Worm (Caenorhabditis elegans) whole organism, mixed stage, embryonic: ENCODE measurements around the gene nuo-3.

ENCODE experiments used
- M03D4.4 ChIP-seq: sonication (generic microtip); optimal IDR thresholded peaks from 2 replicates; lab custom pipeline; 2017; ENCODE audit warnings: mild to moderate bottlenecking, missing genetic modification characterization, missing compliant biosample characterization
- bed-3 ChIP-seq: fragments of 200-800 bp; sonication (Bioruptor generic); optimal IDR thresholded peaks from 3 replicates; lab custom pipeline; 2018; ENCODE audit warnings: mild to moderate bottlenecking, missing genetic modification characterization, moderate library complexity, missing compliant biosample characterization
- blmp-1 ChIP-seq: fragments of 150-350 bp; optimal IDR thresholded peaks from 2 replicates; lab custom pipeline; 2014; ENCODE audit warnings: missing biosample characterization, missing genetic modification characterization
- ceh-39 ChIP-seq: fragments of 150-350 bp; optimal IDR thresholded peaks from 2 replicates; lab custom pipeline; 2014; ENCODE audit warnings: missing biosample characterization, missing genetic modification characterization
- ceh-43 ChIP-seq: fragments of 200-800 bp; sonication (Bioruptor generic); optimal IDR thresholded peaks from 2 replicates; lab custom pipeline; 2018; ENCODE audit warnings: mild to moderate bottlenecking, missing genetic modification characterization, moderate library complexity, missing compliant biosample characterization
- ceh-83 ChIP-seq: fragments of 200-800 bp; sonication (Bioruptor generic); optimal IDR thresholded peaks from 2 replicates; lab custom pipeline; 2018; ENCODE audit warnings: mild to moderate bottlenecking, missing genetic modification characterization, missing compliant biosample characterization
- ces-1 ChIP-seq: fragments of 150-350 bp; optimal IDR thresholded peaks from 2 replicates; lab custom pipeline; 2014; ENCODE audit warnings: missing biosample characterization, missing genetic modification reagents, missing genetic modification characterization
- cnd-1 ChIP-seq: fragments of 200-800 bp; sonication (Bioruptor generic); optimal IDR thresholded peaks from 2 replicates; lab custom pipeline; 2018; ENCODE audit warnings: mild to moderate bottlenecking, missing genetic modification characterization, missing compliant biosample characterization
- drap-1 ChIP-seq: fragments of 200-800 bp; sonication (Bioruptor generic); optimal IDR thresholded peaks from 3 replicates; lab custom pipeline; 2018; ENCODE audit warnings: mild to moderate bottlenecking, missing genetic modification characterization, missing compliant biosample characterization
- elt-1 ChIP-seq: sonication (generic microtip); optimal IDR thresholded peaks from 2 replicates; lab custom pipeline; 2017; ENCODE audit warnings: missing genetic modification characterization, mild to moderate bottlenecking, missing compliant biosample characterization, antibody characterized with exemption, moderate library complexity, borderline replicate concordance; ENCODE audit not compliant: insufficient read depth
- elt-3 ChIP-seq: fragments of 150-350 bp; optimal IDR thresholded peaks from 2 replicates; lab custom pipeline; 2014; ENCODE audit warnings: missing biosample characterization, missing genetic modification characterization
- flh-1 ChIP-seq: fragments of 200-800 bp; sonication (Bioruptor generic); optimal IDR thresholded peaks from 2 replicates; lab custom pipeline; 2018; ENCODE audit warnings: mild to moderate bottlenecking, missing genetic modification characterization, moderate library complexity, missing compliant biosample characterization
- ham-2 ChIP-seq: fragments of 200-800 bp; sonication (Bioruptor generic); optimal IDR thresholded peaks from 2 replicates; lab custom pipeline; 2018; ENCODE audit warnings: mild to moderate bottlenecking, missing genetic modification characterization, missing compliant biosample characterization
- hlh-1 ChIP-seq: fragments of 150-350 bp; optimal IDR thresholded peaks from 2 replicates; lab custom pipeline; 2014; ENCODE audit warnings: missing biosample characterization, missing genetic modification reagents, missing genetic modification characterization
- lin-13 ChIP-seq: fragments of 150-350 bp; optimal IDR thresholded peaks from 2 replicates; lab custom pipeline; 2014; ENCODE audit warnings: missing biosample characterization, missing genetic modification characterization
- lin-32 ChIP-seq: fragments of 200-800 bp; sonication (Bioruptor generic); optimal IDR thresholded peaks from 2 replicates; lab custom pipeline; 2018; ENCODE audit warnings: mild to moderate bottlenecking, missing genetic modification characterization, missing compliant biosample characterization
- lsy-2 ChIP-seq: fragments of 150-350 bp; optimal IDR thresholded peaks from 2 replicates; lab custom pipeline; 2014; ENCODE audit warnings: missing biosample characterization, missing genetic modification characterization
- mab-5 ChIP-seq: fragments of 150-350 bp; optimal IDR thresholded peaks from 2 replicates; lab custom pipeline; 2014; ENCODE audit warnings: missing biosample characterization, missing genetic modification characterization
- mep-1 ChIP-seq: fragments of 150-350 bp; optimal IDR thresholded peaks from 2 replicates; lab custom pipeline; 2017; ENCODE audit warnings: missing biosample characterization, missing genetic modification reagents, missing genetic modification characterization, inconsistent platforms
- mls-2 ChIP-seq: sonication (generic microtip); optimal IDR thresholded peaks from 2 replicates; lab custom pipeline; 2016; ENCODE audit warnings: mild to moderate bottlenecking, missing genetic modification characterization, moderate library complexity, missing compliant biosample characterization
- nhr-12 ChIP-seq: fragments of 150-350 bp; optimal IDR thresholded peaks from 2 replicates; lab custom pipeline; 2014; ENCODE audit warnings: missing biosample characterization, missing genetic modification characterization
- nhr-2 ChIP-seq: fragments of 150-350 bp; optimal IDR thresholded peaks from 2 replicates; lab custom pipeline; 2014; ENCODE audit warnings: missing biosample characterization, missing genetic modification characterization
- nhr-237 ChIP-seq: fragments of 150-350 bp; optimal IDR thresholded peaks from 2 replicates; lab custom pipeline; 2014; ENCODE audit warnings: missing biosample characterization, missing genetic modification characterization
- nhr-28 ChIP-seq: fragments of 150-350 bp; optimal IDR thresholded peaks from 2 replicates; lab custom pipeline; 2014; ENCODE audit warnings: missing biosample characterization, missing genetic modification characterization
- nhr-76 ChIP-seq: sonication (generic microtip); optimal IDR thresholded peaks from 2 replicates; lab custom pipeline; 2017; ENCODE audit warnings: missing biosample characterization, missing genetic modification characterization
- pha-4 ChIP-seq: fragments of 150-350 bp; optimal IDR thresholded peaks from 2 replicates; lab custom pipeline; 2018; ENCODE audit warnings: missing biosample characterization, missing genetic modification reagents, missing genetic modification characterization
- sem-2 ChIP-seq: fragments of 200-800 bp; sonication (Bioruptor generic); optimal IDR thresholded peaks from 2 replicates; lab custom pipeline; 2018; ENCODE audit warnings: mild to moderate bottlenecking, missing genetic modification characterization, missing compliant biosample characterization
- snpc-4 ChIP-seq: fragments of 150-350 bp; optimal IDR thresholded peaks from 2 replicates; lab custom pipeline; 2014; ENCODE audit warnings: missing biosample characterization, missing genetic modification characterization
- sptf-1 ChIP-seq: sonication (generic microtip); optimal IDR thresholded peaks from 2 replicates; lab custom pipeline; 2017; ENCODE audit warnings: mild to moderate bottlenecking, missing genetic modification characterization, moderate library complexity, missing compliant biosample characterization
- tbx-8 ChIP-seq: fragments of 200-800 bp; sonication (Bioruptor generic); optimal IDR thresholded peaks from 2 replicates; lab custom pipeline; 2018; ENCODE audit warnings: mild to moderate bottlenecking, missing genetic modification characterization, moderate library complexity, missing compliant biosample characterization
- unc-120 ChIP-seq: sonication (generic microtip); optimal IDR thresholded peaks from 2 replicates; lab custom pipeline; 2017; ENCODE audit warnings: missing genetic modification characterization, missing compliant biosample characterization; ENCODE audit not compliant: poor library complexity, severe bottlenecking
- unc-39 ChIP-seq: fragments of 150-350 bp; optimal IDR thresholded peaks from 2 replicates; lab custom pipeline; 2014; ENCODE audit warnings: missing biosample characterization, missing genetic modification characterization
- unc-62 ChIP-seq: fragments of 150-350 bp; optimal IDR thresholded peaks from 2 replicates; lab custom pipeline; 2014; ENCODE audit warnings: missing biosample characterization, missing genetic modification reagents, missing genetic modification characterization
- zip-8 ChIP-seq: fragments of 150-350 bp; optimal IDR thresholded peaks from 2 replicates; lab custom pipeline; 2014; ENCODE audit warnings: missing biosample characterization, missing genetic modification characterization
- ztf-11 ChIP-seq: fragments of 150-350 bp; optimal IDR thresholded peaks from 2 replicates; lab custom pipeline; 2014; ENCODE audit warnings: missing biosample characterization, missing genetic modification characterization

Gene nuo-3

DNA sequence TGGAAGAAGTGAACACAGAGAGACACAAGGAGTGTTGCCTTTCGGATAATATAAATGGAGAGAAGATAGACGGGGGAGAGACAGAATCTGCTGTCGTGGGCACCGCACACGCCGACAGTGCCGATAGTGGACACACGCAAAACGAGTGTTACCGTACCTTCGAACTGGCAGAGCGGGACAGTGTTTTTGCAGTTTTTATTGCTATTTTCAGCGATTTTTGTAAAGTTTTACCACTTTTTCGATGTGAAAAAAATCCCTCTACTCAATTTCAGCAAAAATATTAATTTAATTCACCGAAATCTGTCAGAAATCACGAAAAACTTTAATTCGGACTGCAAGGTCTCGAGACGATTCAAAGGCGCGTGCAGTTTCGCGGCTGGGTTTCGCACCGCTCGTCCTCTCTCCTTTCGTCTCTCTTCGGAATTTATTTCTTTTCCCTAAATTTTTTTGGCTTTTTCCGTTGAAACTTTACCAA lies 27.6 kb upstream of the nuo-3 start, which contains the start of gene sec-61.A:
Gene sec-61.A (minus strand): TSS at position 387 of the 475 bp plus-strand sequence.
- TF ChIP-seq sem-2 (GFP tag; lab: Kevin White, UChicago) (no peak), elt-1 (tag; lab: Kevin White, UChicago) (no peak), mls-2 (tag; lab: Kevin White, UChicago) (no peak), nhr-12 (tag; lab: Kevin White, UChicago) (no peak), drap-1 (GFP tag; lab: Kevin White, UChicago) (peak; percentile 41), elt-3 (tag; lab: Kevin White, UChicago) (no peak), bed-3 (GFP tag; lab: Kevin White, UChicago) (no peak), mep-1 (tag; lab: Kevin White, UChicago) (peak; percentile 35), ztf-11 (no peak), lin-32 (GFP tag; lab: Kevin White, UChicago) (no peak), pha-4 (no peak), ces-1 (GFP tag; lab: Kevin White, UChicago) (peak; percentile 64), ceh-83 (GFP tag; lab: Kevin White, UChicago) (peak; percentile 35), nhr-28 (tag; lab: Kevin White, UChicago) (no peak), nhr-2 (no peak), unc-62 (GFP tag; lab: Kevin White, UChicago) (no peak), zip-8 (no peak), flh-1 (GFP tag; lab: Kevin White, UChicago) (no peak), lin-13 (tag; lab: Kevin White, UChicago) (peak; percentile 68), ham-2 (GFP tag; lab: Kevin White, UChicago) (no peak), mab-5 (tag; lab: Kevin White, UChicago) (no peak), nhr-237 (tag; lab: Kevin White, UChicago) (peak; percentile 83), snpc-4 (tag; lab: Kevin White, UChicago) (no peak), hlh-1 (tag; lab: Kevin White, UChicago) (no peak), cnd-1 (tag; lab: Kevin White, UChicago) (peak; percentile 46), sptf-1 (tag; lab: Kevin White, UChicago) (peak; percentile 49), nhr-76 (tag; lab: Kevin White, UChicago) (no peak), blmp-1 (tag; lab: Kevin White, UChicago) (no peak), unc-120 (tag; lab: Kevin White, UChicago) (peak; percentile 46), ceh-43 (no peak), tbx-8 (no peak), unc-39 (tag; lab: Kevin White, UChicago) (no peak), lsy-2 (tag; lab: Kevin White, UChicago) (peak; percentile 97), M03D4.4 (tag; lab: Kevin White, UChicago) (peak; percentile 61), ceh-39 (tag; lab: Kevin White, UChicago) (peak; percentile 69)

DNA sequence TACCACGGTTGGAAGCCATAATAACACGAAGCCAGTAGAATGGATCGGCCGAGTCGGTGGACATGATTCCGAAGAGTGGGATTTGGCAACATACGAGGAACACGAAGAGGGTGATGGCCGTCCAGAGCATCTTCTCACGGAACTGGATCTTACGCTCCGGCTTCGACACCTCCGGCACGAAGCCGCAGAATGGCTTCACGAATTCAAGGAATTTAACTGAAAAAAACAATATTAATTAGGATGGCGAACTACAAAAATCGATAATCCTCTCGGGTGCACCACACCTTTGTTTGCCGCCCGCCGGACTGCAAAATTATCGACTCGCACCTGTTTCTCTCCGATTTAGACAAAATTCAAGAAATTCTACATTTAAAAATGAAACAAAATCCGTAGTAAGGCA lies 26.9 kb upstream of the nuo-3 start:
- no peak for TF ChIP-seq ces-1 (GFP tag; lab: Kevin White, UChicago)
- TF ChIP-seq sem-2 (GFP tag; lab: Kevin White, UChicago): no peak
- no peak for TF ChIP-seq ceh-39 (tag; lab: Kevin White, UChicago)
- TF ChIP-seq ceh-43: no peak
- TF ChIP-seq mls-2 (tag; lab: Kevin White, UChicago): no peak
- TF ChIP-seq elt-1 (tag; lab: Kevin White, UChicago): no peak
- no peak for TF ChIP-seq snpc-4 (tag; lab: Kevin White, UChicago)
- no peak for TF ChIP-seq cnd-1 (tag; lab: Kevin White, UChicago)
- TF ChIP-seq drap-1 (GFP tag; lab: Kevin White, UChicago): no peak
- no peak for TF ChIP-seq ceh-83 (GFP tag; lab: Kevin White, UChicago)
- TF ChIP-seq flh-1 (GFP tag; lab: Kevin White, UChicago): no peak
- TF ChIP-seq, all 35 proteins: peak for 0

DNA sequence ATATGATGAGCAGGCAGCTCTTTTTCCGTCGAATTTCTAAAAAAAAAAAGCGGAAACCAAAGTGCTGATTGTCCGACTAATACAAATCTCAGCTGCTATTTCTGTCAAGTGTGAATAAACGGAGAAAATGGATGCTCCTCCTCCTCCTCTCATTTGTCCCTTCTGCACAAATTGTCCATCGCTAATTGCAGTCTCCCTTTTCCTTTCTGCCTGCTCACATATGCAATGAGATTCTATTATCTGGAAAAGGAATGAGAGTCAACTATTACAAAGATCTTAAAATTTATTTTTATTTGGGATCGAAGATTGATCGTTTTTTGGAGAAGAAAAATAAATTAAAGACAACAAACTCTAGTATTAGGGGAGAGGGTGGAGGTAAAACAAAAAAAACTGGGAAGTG lies 24.9 kb upstream of the nuo-3 start:
- TF ChIP-seq ces-1 (GFP tag; lab: Kevin White, UChicago) (peak; percentile 37), ham-2 (GFP tag; lab: Kevin White, UChicago) (no peak)
- TF ChIP-seq, all 35 proteins: peak for 1
